Worm (Caenorhabditis elegans) whole organism, L3 larva: Measurements from ENCODE around the gene T25D1.2.

Source experiments
- fkh-10 ChIP-seq: sonication (generic microtip); optimal IDR thresholded peaks from 2 replicates; lab custom pipeline; 2017; ENCODE audit warnings: missing biosample characterization, missing genetic modification reagents, missing genetic modification characterization
- fos-1 ChIP-seq: fragments of 150-350 bp; optimal IDR thresholded peaks from 2 replicates; lab custom pipeline; 2014; ENCODE audit warnings: missing biosample characterization, missing genetic modification characterization
- nhr-76 ChIP-seq: fragments of 150-350 bp; sonication (generic microtip); optimal IDR thresholded peaks from 5 replicates; lab custom pipeline; 2014; ENCODE audit warnings: missing biosample characterization, missing genetic modification characterization
- nhr-77 ChIP-seq: fragments of 150-350 bp; optimal IDR thresholded peaks from 2 replicates; lab custom pipeline; 2014; ENCODE audit warnings: missing biosample characterization, missing genetic modification characterization
- tbx-2 ChIP-seq: sonication (generic microtip); optimal IDR thresholded peaks from 2 replicates; lab custom pipeline; 2016; ENCODE audit warnings: mild to moderate bottlenecking, missing genetic modification characterization, missing compliant biosample characterization
- ztf-11 ChIP-seq: fragments of 150-350 bp; optimal IDR thresholded peaks from 2 replicates; lab custom pipeline; 2014; ENCODE audit warnings: missing biosample characterization, missing genetic modification characterization
- ztf-4 ChIP-seq: fragments of 150-350 bp; optimal IDR thresholded peaks from 2 replicates; lab custom pipeline; 2014; ENCODE audit warnings: missing biosample characterization, missing genetic modification characterization

- TF ChIP-seq nhr-76 (tag; lab: Kevin White, UChicago) (no peak), nhr-77 (no peak), ztf-4 (tag; lab: Kevin White, UChicago) (no peak), fkh-10 (GFP tag; lab: Kevin White, UChicago) (no peak), tbx-2 (no peak), fos-1 (tag; lab: Kevin White, UChicago) (no peak), ztf-11 (tag; lab: Kevin White, UChicago) (no peak)
Measured at ce11 chrX:16525632-16526031, 10.3 kb downstream of the T25D1.2 start.
